Worm (Caenorhabditis elegans) whole organism, midembryonic: ENCODE results near the gene C26B9.1.

Source experiments
- T22C8.4 ChIP-seq: fragments of 200-800 bp; sonication (Bioruptor generic); IDR thresholded peaks from 2 replicates; pipeline ENCODE4 v1.3.6; 2022; ENCODE audit warnings: missing genetic modification characterization, missing compliant biosample characterization
- flt-1 ChIP-seq: fragments of 200-800 bp; sonication (Bioruptor generic); IDR thresholded peaks from 2 replicates; pipeline ENCODE4 v1.3.6; 2022; ENCODE audit warnings: missing genetic modification characterization, missing compliant biosample characterization
- klf-2 ChIP-seq: fragments of 200-800 bp; sonication (Bioruptor generic); conservative IDR thresholded peaks from 2 replicates; pipeline ENCODE4 v1.3.6; 2022; ENCODE audit warnings: missing genetic modification reagents, missing genetic modification characterization, missing compliant biosample characterization
- ref-1 ChIP-seq: fragments of 200-800 bp; sonication (Bioruptor generic); conservative IDR thresholded peaks from 2 replicates; pipeline ENCODE4 v1.3.6; 2022; ENCODE audit warnings: missing genetic modification reagents, missing genetic modification characterization, missing compliant biosample characterization
- tab-1 ChIP-seq: fragments of 200-800 bp; sonication (Bioruptor generic); IDR thresholded peaks from 2 replicates; pipeline ENCODE4 v1.3.6; 2022; ENCODE audit warnings: missing genetic modification characterization, missing compliant biosample characterization
- ztf-23 ChIP-seq: fragments of 200-800 bp; sonication (Bioruptor generic); IDR thresholded peaks from 2 replicates; pipeline ENCODE4 v1.3.6; 2022; ENCODE audit warnings: missing genetic modification reagents, missing genetic modification characterization, missing compliant biosample characterization
- ztf-29 ChIP-seq: fragments of 200-800 bp; sonication (Bioruptor generic); IDR thresholded peaks from 2 replicates; pipeline ENCODE4 v1.3.6; 2022; ENCODE audit warnings: missing genetic modification reagents, missing genetic modification characterization, missing compliant biosample characterization

DNA sequence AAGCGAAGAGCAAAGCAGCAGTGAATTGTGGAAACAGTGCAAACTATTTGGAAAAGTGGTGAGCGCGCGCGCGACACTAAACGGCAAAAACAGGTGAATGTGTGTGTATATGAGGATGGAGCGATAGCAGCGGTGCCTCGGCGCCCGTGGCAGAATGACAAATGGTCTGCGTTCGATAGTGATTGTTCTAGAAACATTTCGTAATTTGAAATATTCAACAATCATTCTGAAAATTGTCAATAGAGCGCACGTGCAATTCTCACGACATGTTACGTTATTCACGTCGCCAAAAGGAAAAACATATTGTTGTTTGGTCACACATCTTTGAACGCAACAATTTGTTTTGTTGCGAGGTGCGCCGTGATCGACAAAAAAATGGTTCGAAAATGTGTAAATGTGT, 10.9 kb downstream of the C26B9.1 start:
- TF ChIP-seq ztf-29 (GFP tag; lab: Robert Waterston, UW), result no peak
- TF ChIP-seq klf-2, result no peak
- TF ChIP-seq ztf-23 (GFP tag; lab: Robert Waterston, UW), result no peak
- TF ChIP-seq T22C8.4 (GFP tag; lab: Robert Waterston, UW), result no peak
- TF ChIP-seq flt-1, result no peak
- TF ChIP-seq ref-1 (GFP tag; lab: Robert Waterston, UW), result no peak
- TF ChIP-seq tab-1, result no peak
